Fruit fly (Drosophila melanogaster): ENCODE results near the gene CG10561.

CG10561 gene

DNA sequence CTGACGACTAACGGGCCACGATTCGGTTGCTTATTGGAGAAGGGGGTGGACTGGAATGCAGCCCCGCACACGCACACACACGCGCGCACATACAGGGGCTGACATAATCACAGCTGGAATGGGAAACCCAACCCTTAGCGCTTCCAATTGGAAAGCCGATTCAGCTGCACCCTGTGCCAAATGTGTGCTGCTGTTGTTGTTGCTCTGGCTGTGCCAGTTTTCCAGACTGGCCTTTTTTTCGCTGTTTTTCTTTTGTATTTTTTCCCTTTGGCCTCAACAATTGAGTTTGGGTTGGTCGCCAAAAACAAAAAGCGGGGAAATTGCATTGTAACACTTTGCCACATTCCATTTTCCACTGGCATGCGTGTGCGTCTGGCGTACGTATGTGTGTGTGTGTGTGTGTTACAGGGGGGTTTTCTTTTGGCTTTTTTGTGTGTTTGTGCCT lies 30.9 kb upstream of the CG10561 start (continued):
- TF ChIP-seq TFAM (GFP tag; optimal IDR thresholded peaks at IDR 0.05) (no peak), CG17829 (tag; optimal IDR thresholded peaks at IDR 0.05) (no peak), salm (tag; optimal IDR thresholded peaks at IDR 0.05) (no peak), pum (GFP tag; optimal IDR thresholded peaks at IDR 0.05) (no peak), sqz (GFP tag; optimal IDR thresholded peaks at IDR 0.05) (peak; percentile 34), bab2 (GFP tag; optimal IDR thresholded peaks at IDR 0.05) (no peak), Fer3 (tag; optimal IDR thresholded peaks at IDR 0.05) (no peak), CG4854 (GFP tag; optimal IDR thresholded peaks at IDR 0.05) (no peak), CG6813 (GFP tag; optimal IDR thresholded peaks at IDR 0.05) (no peak), CG4707 (GFP tag; optimal IDR thresholded peaks at IDR 0.05) (no peak), CG3995 (GFP tag; optimal IDR thresholded peaks at IDR 0.05) (no peak), CG17612 (GFP tag; IDR thresholded peaks at IDR 0.05) (no peak), CG6254 (GFP tag; optimal IDR thresholded peaks at IDR 0.05) (peak; percentile 98), Deaf1 (tag; optimal IDR thresholded peaks at IDR 0.05) (peak; percentile 78), nerfin-2 (GFP tag; IDR thresholded peaks at IDR 0.05; ENCODE audit: partially characterized antibody) (no peak), Atf-2 (GFP tag; optimal IDR thresholded peaks at IDR 0.05) (no peak), CG12299 (tag; optimal IDR thresholded peaks at IDR 0.05) (no peak), CG5245 (GFP tag; optimal IDR thresholded peaks at IDR 0.05) (no peak)

DNA sequence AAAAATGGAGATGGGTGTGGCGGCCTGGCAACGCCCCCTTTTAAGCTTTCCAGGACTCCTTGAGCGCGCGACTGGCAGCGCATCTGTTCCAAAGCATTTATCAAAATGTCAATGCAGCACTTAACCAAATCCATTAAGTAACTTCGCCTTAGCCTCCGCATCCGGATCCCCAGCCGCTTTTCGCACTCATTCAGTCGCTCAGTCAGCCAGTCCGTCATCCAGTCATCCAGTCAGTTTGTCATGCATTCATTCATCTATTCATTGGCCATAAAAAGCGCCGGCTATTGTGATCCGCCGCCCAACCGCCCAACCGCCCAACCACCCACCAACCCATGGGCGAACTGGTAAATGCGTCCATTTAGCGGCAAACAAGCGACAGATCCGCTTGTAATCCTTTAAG lies 25.3 kb upstream of the CG10561 start:
- TF ChIP-seq CG8281 (tag; optimal IDR thresholded peaks at IDR 0.05), result peak; percentile 94
- TF ChIP-seq Hr78 (GFP tag; optimal IDR thresholded peaks at IDR 0.05), result no peak
- no peak for TF ChIP-seq CG4820 (GFP tag; optimal IDR thresholded peaks at IDR 0.05)
- TF ChIP-seq Sin3A (optimal IDR thresholded peaks at IDR 0.05), result no peak
- TF ChIP-seq repo (GFP tag; optimal IDR thresholded peaks at IDR 0.05), result no peak
- no peak for TF ChIP-seq rib (GFP tag; IDR thresholded peaks at IDR 0.05)
- no peak for TF ChIP-seq CG17912 (GFP tag; optimal IDR thresholded peaks at IDR 0.05)
- no peak for TF ChIP-seq Ravus (GFP tag; IDR thresholded peaks at IDR 0.05)
- TF ChIP-seq zfh2 (GFP tag; optimal IDR thresholded peaks at IDR 0.05), result no peak
- TF ChIP-seq CG6254 (GFP tag; optimal IDR thresholded peaks at IDR 0.05), result no peak
- TF ChIP-seq oc (tag; optimal IDR thresholded peaks at IDR 0.05), result peak; percentile 3
- TF ChIP-seq dimm (GFP tag; IDR thresholded peaks at IDR 0.05), result no peak
- TF ChIP-seq CG8290 (GFP tag; optimal IDR thresholded peaks at IDR 0.05), result no peak
- no peak for TF ChIP-seq CG8290 (tag; optimal IDR thresholded peaks at IDR 0.05)

DNA sequence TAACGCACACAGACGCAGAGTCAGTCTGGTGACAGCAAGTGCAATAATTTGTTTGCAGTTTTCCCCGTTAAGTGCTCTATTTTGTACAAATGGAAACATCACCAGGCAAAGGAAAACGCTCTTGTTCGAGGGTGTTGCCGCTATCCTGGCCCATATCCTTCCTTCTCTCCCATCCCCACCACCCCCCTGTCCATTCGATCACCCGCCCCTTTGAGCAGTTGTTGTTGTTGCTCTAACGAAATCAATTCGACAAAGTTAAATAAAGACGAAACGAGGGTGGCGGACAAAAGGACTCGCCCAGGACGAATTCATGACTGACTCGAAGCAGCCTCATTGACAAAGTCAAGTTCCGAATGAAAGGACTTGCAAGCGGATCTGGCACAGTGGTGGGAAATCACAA lies 24.8 kb upstream of the CG10561 start:
- TF ChIP-seq crol (GFP tag; IDR thresholded peaks at IDR 0.05) (peak; percentile 68), CG4360 (GFP tag; IDR thresholded peaks at IDR 0.05) (peak; percentile 73), pros (GFP tag; optimal IDR thresholded peaks at IDR 0.05) (peak; percentile 61), nerfin-2 (GFP tag; IDR thresholded peaks at IDR 0.05; ENCODE audit: partially characterized antibody) (no peak), tll (GFP tag; optimal IDR thresholded peaks at IDR 0.05) (peak in 1 of 2 experiments; percentile 44), caup (GFP tag; optimal IDR thresholded peaks at IDR 0.05; ENCODE audit: severe bottlenecking) (no peak), CG13775 (GFP tag; optimal IDR thresholded peaks at IDR 0.05) (no peak), tio (GFP tag; optimal IDR thresholded peaks at IDR 0.05) (no peak), CG30431 (GFP tag; optimal IDR thresholded peaks at IDR 0.05) (no peak), gsb-n (tag; optimal IDR thresholded peaks at IDR 0.05) (peak; percentile 51)

Data from whole organism, embryonic.